Fruit fly (Drosophila melanogaster): ENCODE measurements around the gene CG9286.

Gene CG9286

DNA sequence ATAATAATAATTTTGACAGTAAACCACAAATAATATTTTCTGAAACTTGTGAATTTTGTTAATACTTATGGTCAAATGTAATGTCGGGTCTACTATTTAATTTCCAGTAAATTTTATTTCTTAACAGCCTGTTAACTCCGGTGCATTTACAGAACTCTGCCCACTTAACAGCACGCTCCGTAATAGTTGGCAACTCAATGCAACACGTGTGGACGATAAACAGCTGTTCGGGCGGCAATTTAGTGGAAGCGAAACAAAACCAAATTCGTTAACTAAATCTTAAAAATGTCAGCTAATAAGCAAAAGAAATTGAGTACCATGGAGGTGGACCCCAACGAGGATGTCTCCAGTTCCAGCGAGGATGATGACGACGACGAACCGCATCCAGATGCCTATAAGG lies at the start of gene CG9286:
Gene CG9286 (plus strand): TSS at position 196 of the 400 bp plus-strand sequence.
- TF ChIP-seq usp (GFP tag; optimal IDR thresholded peaks at IDR 0.05) (no peak), EcR (GFP tag; optimal IDR thresholded peaks at IDR 0.05) (no peak), CG8478 (optimal IDR thresholded peaks at IDR 0.05) (no peak), pan (optimal IDR thresholded peaks at IDR 0.05) (no peak), Dll (optimal IDR thresholded peaks at IDR 0.05) (no peak), psq (optimal IDR thresholded peaks at IDR 0.05) (no peak)

dm6 chr3R:13735304-13735898 lies 45.4 kb upstream of the CG9286 start:
- no peak for TF ChIP-seq psq (optimal IDR thresholded peaks at IDR 0.05)
- TF ChIP-seq usp (GFP tag; optimal IDR thresholded peaks at IDR 0.05), result no peak
- TF ChIP-seq EcR (GFP tag; optimal IDR thresholded peaks at IDR 0.05), result no peak
- no peak for TF ChIP-seq Dll (optimal IDR thresholded peaks at IDR 0.05)
- TF ChIP-seq CG8478 (optimal IDR thresholded peaks at IDR 0.05), result no peak
- TF ChIP-seq pan (optimal IDR thresholded peaks at IDR 0.05), result no peak

DNA sequence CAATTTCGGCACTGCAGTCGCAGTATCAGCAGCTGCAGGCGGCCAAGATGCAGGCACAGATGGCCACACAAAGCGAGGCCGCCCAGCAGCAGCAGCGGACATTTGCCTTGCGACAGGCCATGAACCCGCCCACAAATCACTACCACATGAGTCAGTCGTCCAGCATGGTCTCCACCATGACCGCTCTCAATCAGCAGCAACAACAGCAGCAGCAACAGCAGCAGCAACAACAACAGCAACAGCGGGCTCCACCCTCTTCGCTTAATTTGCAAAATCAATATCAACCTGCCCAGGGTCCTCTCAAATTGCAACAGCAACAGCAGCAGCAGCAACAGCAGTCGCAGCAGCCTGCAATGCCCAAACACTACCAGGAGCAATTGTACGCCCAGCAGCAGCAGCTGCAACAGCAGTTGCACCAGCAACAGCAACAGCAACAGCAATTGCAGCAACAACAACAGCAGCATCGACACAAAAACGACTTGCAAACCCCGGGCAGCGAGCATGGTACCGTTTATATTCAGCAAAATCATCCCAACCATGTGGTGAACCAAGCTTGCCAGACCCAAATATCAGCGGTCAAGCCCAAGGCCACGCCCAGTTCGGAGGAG lies 34.6 kb upstream of the CG9286 start:
- TF ChIP-seq CG8478 (optimal IDR thresholded peaks at IDR 0.05) (no peak), usp (GFP tag; optimal IDR thresholded peaks at IDR 0.05) (no peak), EcR (GFP tag; optimal IDR thresholded peaks at IDR 0.05) (no peak), Dll (optimal IDR thresholded peaks at IDR 0.05) (no peak), psq (optimal IDR thresholded peaks at IDR 0.05) (no peak), pan (optimal IDR thresholded peaks at IDR 0.05) (no peak)

dm6 chr3R:13761563-13761962 lies 19.2 kb upstream of the CG9286 start:
- no peak for TF ChIP-seq usp (GFP tag; optimal IDR thresholded peaks at IDR 0.05)
- no peak for TF ChIP-seq Dll (optimal IDR thresholded peaks at IDR 0.05)
- no peak for TF ChIP-seq EcR (GFP tag; optimal IDR thresholded peaks at IDR 0.05)
- no peak for TF ChIP-seq CG8478 (optimal IDR thresholded peaks at IDR 0.05)
- TF ChIP-seq psq (optimal IDR thresholded peaks at IDR 0.05), result no peak
- TF ChIP-seq pan (optimal IDR thresholded peaks at IDR 0.05), result no peak

- TF ChIP-seq CG8478 (optimal IDR thresholded peaks at IDR 0.05) (no peak), psq (optimal IDR thresholded peaks at IDR 0.05) (no peak), pan (optimal IDR thresholded peaks at IDR 0.05) (no peak), usp (GFP tag; optimal IDR thresholded peaks at IDR 0.05) (no peak), EcR (GFP tag; optimal IDR thresholded peaks at IDR 0.05) (no peak), Dll (optimal IDR thresholded peaks at IDR 0.05) (no peak)
These were observed 15.8 kb upstream of the CG9286 start for dm6 chr3R:13765001-13765400.

DNA sequence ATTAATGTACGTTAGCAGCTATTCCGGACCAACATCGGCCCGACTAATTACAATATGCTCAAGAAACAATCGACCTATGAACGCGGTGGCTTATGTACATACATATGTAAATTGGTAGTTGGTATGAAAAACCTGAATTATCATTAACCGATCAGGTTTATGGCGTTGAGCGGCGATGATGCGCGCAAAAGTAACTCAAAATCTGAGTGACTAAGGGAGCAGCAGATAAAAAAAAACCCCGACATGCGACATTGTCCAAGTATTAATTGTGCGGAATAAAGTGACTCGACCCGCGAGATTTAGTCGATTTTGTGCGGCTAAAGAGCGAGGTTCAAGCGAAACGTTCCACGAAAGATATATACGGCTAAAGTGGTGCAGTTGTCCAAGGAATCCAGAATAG lies 15.3 kb upstream of the CG9286 start, which contains the start of gene CG9312:
Gene CG9312 (plus strand): TSS at position 301 of the 400 bp plus-strand sequence.
- TF ChIP-seq Dll (optimal IDR thresholded peaks at IDR 0.05) (no peak), psq (optimal IDR thresholded peaks at IDR 0.05) (no peak), usp (GFP tag; optimal IDR thresholded peaks at IDR 0.05) (no peak), CG8478 (optimal IDR thresholded peaks at IDR 0.05) (no peak), EcR (GFP tag; optimal IDR thresholded peaks at IDR 0.05) (no peak), pan (optimal IDR thresholded peaks at IDR 0.05) (no peak)

DNA sequence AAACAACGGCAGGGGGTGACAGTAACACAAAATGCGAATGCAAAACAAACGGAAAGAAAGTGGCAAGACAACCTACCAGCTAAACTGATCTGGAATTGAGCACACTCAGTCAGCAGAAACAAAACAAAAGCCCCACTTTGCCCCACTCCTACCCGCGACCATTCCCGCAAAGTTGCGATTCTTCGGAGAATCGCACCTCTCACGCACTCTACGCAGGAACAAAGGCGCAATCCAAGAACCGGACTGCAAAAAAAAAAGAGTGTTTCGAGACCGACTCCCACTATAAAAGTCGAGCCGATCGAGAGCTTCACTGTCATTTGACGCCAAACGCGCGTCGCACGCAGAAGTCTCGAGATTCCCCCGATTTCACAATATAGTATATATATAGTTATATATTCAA lies 13.5 kb upstream of the CG9286 start, which contains the start of gene Cht5:
Gene Cht5 (plus strand): TSS at position 311 of the 400 bp plus-strand sequence.
- TF ChIP-seq CG8478 (optimal IDR thresholded peaks at IDR 0.05) (no peak), usp (GFP tag; optimal IDR thresholded peaks at IDR 0.05) (no peak), pan (optimal IDR thresholded peaks at IDR 0.05) (no peak), Dll (optimal IDR thresholded peaks at IDR 0.05) (no peak), EcR (GFP tag; optimal IDR thresholded peaks at IDR 0.05) (no peak), psq (optimal IDR thresholded peaks at IDR 0.05) (no peak)

DNA sequence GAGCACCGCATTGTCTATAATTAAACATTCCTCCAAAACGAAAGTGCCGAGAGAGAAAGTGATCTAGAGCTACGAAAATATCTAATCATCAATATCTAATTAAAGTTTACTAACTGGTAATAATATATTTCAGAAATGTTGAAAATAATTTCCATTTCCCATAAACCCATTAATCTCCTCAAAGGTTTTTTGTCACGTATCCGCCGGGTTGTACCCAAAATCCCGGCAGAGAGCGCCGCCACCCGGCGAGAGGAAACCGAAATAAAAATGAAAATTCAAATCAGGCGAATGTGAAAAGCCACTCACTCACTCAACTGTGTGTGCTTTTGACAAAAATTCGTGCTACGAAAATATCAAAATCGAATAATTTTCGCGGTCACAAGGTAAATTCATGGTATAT lies 9.6 kb upstream of the CG9286 start, which contains the start of gene CG9297:
Gene CG9297 (plus strand): TSS at position 301 of the 400 bp plus-strand sequence.
- TF ChIP-seq usp (GFP tag; optimal IDR thresholded peaks at IDR 0.05) (no peak), EcR (GFP tag; optimal IDR thresholded peaks at IDR 0.05) (no peak), CG8478 (optimal IDR thresholded peaks at IDR 0.05) (no peak), pan (optimal IDR thresholded peaks at IDR 0.05) (no peak), psq (optimal IDR thresholded peaks at IDR 0.05) (no peak), Dll (optimal IDR thresholded peaks at IDR 0.05) (no peak)

dm6 chr3R:13773350-13773749 lies 7.4 kb upstream of the CG9286 start:
- TF ChIP-seq psq (optimal IDR thresholded peaks at IDR 0.05), result no peak
- TF ChIP-seq CG8478 (optimal IDR thresholded peaks at IDR 0.05), result no peak
- TF ChIP-seq pan (optimal IDR thresholded peaks at IDR 0.05), result no peak
- no peak for TF ChIP-seq EcR (GFP tag; optimal IDR thresholded peaks at IDR 0.05)
- no peak for TF ChIP-seq usp (GFP tag; optimal IDR thresholded peaks at IDR 0.05)
- TF ChIP-seq Dll (optimal IDR thresholded peaks at IDR 0.05), result no peak

DNA sequence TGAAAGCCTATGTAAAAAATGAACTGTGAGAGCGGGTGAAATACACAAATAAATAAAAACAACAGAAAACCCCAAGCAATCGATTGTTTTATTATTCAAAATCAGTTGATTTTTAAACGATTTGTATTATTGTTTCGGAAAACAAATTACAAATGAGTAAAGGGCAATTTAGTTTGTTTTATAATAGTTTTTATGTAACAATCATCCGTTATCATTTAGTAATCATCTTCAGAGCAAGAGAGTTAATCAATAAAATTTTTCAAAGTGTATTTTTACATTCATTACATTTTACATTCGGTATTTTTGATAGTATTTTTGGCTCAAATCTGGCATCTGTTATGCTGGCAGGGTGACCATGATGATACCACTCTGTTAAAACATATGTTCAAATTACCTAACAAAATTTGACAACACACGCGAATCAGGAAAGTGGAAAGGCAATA lies 1.5 kb upstream of the CG9286 start, which contains the start of the genes CG42375 and CG9288:
Gene CG42375 (plus strand): TSS at position 384 of the 443 bp plus-strand sequence.
Gene CG9288 (plus strand): TSS at position 384 of the 443 bp plus-strand sequence.
- TF ChIP-seq Dll (optimal IDR thresholded peaks at IDR 0.05) (no peak), pan (optimal IDR thresholded peaks at IDR 0.05) (no peak), EcR (GFP tag; optimal IDR thresholded peaks at IDR 0.05) (no peak), usp (GFP tag; optimal IDR thresholded peaks at IDR 0.05) (no peak), psq (optimal IDR thresholded peaks at IDR 0.05) (no peak), CG8478 (optimal IDR thresholded peaks at IDR 0.05) (no peak)

- TF ChIP-seq Dll (optimal IDR thresholded peaks at IDR 0.05) (no peak), pan (optimal IDR thresholded peaks at IDR 0.05) (no peak), psq (optimal IDR thresholded peaks at IDR 0.05) (no peak), CG8478 (optimal IDR thresholded peaks at IDR 0.05) (no peak), usp (GFP tag; optimal IDR thresholded peaks at IDR 0.05) (no peak), EcR (GFP tag; optimal IDR thresholded peaks at IDR 0.05) (no peak)
These were observed 1.3 kb downstream of the CG9286 start, which contains the start of gene Dip-B for dm6 chr3R:13782035-13782434. Gene Dip-B (plus strand): TSS chr3R:13782288.

DNA sequence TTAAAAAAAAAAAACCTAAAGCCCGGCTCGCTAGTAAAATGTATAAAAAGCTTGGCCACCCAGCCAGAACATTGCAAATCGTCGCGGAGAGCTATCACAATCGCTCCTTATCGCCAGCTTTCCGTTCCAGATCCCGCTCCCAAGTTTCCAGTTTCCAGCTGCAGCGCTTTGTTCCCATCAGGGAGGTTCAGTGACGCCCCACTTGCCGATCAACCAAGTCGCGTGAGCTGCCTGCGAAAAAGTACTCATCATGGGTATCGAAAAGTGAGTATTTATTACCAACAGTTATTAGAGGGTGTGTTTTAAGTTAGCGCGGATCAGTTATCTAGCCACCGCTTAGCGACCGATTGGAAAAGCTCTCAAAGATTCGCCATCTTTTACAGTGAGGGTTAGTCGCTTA lies 1.8 kb downstream of the CG9286 start:
- no peak for TF ChIP-seq psq (optimal IDR thresholded peaks at IDR 0.05)
- TF ChIP-seq usp (GFP tag; optimal IDR thresholded peaks at IDR 0.05), result no peak
- TF ChIP-seq Dll (optimal IDR thresholded peaks at IDR 0.05), result no peak
- no peak for TF ChIP-seq CG8478 (optimal IDR thresholded peaks at IDR 0.05)
- no peak for TF ChIP-seq pan (optimal IDR thresholded peaks at IDR 0.05)
- no peak for TF ChIP-seq EcR (GFP tag; optimal IDR thresholded peaks at IDR 0.05)
